Fruit fly (Drosophila melanogaster) whole organism, adult: ENCODE data around the gene cic.

Experiments
- CG1620 ChIP-seq: fragments of 200-800 bp; sonication (Bioruptor generic); optimal IDR thresholded peaks from 2 replicates; lab custom pipeline; 2016; ENCODE audit warnings: missing biosample characterization, missing genetic modification characterization
- CG33017 ChIP-seq: fragments of 200-800 bp; sonication (Bioruptor generic); optimal IDR thresholded peaks from 2 replicates; lab custom pipeline; 2018; ENCODE audit warnings: missing biosample characterization, mild to moderate bottlenecking, missing genetic modification characterization, moderate library complexity
- CG7045 ChIP-seq: fragments of 200-800 bp; sonication (Bioruptor generic); optimal IDR thresholded peaks from 2 replicates; lab custom pipeline; 2017; ENCODE audit warnings: missing biosample characterization, mild to moderate bottlenecking, missing genetic modification characterization
- CG7101 ChIP-seq: fragments of 200-800 bp; sonication (Bioruptor generic); optimal IDR thresholded peaks from 2 replicates; lab custom pipeline; 2018; ENCODE audit warnings: missing biosample characterization, mild to moderate bottlenecking, missing genetic modification characterization, moderate library complexity
- Clk ChIP-seq: fragments of 200-800 bp; sonication (Bioruptor generic); optimal IDR thresholded peaks from 2 replicates; lab custom pipeline; 2017; ENCODE audit warnings: missing biosample characterization, missing genetic modification characterization
- Hr96 ChIP-seq: fragments of 200-800 bp; sonication (Bioruptor generic); optimal IDR thresholded peaks from 2 replicates; lab custom pipeline; 2016; ENCODE audit warnings: missing biosample characterization, missing genetic modification characterization
- bab1 ChIP-seq: fragments of 200-800 bp; sonication (Bioruptor generic); optimal IDR thresholded peaks from 3 replicates; lab custom pipeline; 2019; ENCODE audit warnings: missing biosample characterization, mild to moderate bottlenecking, missing genetic modification characterization, moderate library complexity
- cic ChIP-seq: fragments of 200-800 bp; sonication (Bioruptor generic); optimal IDR thresholded peaks from 2 replicates; lab custom pipeline; 2017; ENCODE audit warnings: missing biosample characterization, mild to moderate bottlenecking, missing genetic modification characterization, moderate library complexity
- cnc ChIP-seq, 2 experiments: fragments of >200 bp; optimal IDR thresholded peaks; 2 replicates each; lab custom pipeline; 2017
- kay ChIP-seq: fragments of 200-800 bp; sonication (Bioruptor generic); peaks from one replicate; lab custom pipeline; 2016; ENCODE audit warnings: missing biosample characterization, missing genetic modification characterization, borderline replicate concordance
- ovo ChIP-seq: fragments of 200-800 bp; sonication (Bioruptor generic); optimal IDR thresholded peaks from 2 replicates; lab custom pipeline; 2016; ENCODE audit warnings: missing biosample characterization, missing genetic modification characterization
- pad ChIP-seq: fragments of 200-800 bp; sonication (Bioruptor generic); optimal IDR thresholded peaks from 3 replicates; lab custom pipeline; 2017; ENCODE audit warnings: missing biosample characterization, missing genetic modification characterization, mild to moderate bottlenecking, moderate library complexity, missing genetic modification reagents
- tj ChIP-seq: fragments of 200-800 bp; sonication (Bioruptor generic); optimal IDR thresholded peaks from 3 replicates; lab custom pipeline; 2017; ENCODE audit warnings: missing biosample characterization, mild to moderate bottlenecking, missing genetic modification characterization, moderate library complexity

DNA sequence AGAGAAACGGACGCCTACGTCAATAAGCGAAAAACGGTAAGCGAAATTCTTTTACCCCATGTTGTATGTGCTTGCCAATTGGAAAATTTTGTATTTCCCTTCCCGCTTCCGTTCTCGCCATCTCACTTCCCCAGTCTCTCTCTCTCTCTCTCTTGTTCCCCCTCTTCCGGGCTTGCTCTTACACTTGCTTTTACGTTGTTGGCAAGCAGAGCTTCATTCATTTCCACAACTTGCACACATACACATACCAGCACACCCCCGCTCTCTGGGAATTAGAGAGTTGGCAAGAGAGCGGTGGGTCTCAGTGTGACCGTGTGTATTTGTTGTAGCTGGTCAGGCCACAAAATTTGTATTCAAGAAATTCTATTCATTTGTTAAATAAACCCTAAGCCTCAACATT, 1.2 kb downstream of the cic start:
- TF ChIP-seq Hr96 (GFP tag; lab: Kevin White, UChicago) (no peak), kay (GFP tag; lab: Kevin White, UChicago) (no peak), CG33017 (no peak), ovo (GFP tag; lab: Kevin White, UChicago) (no peak), CG7101 (tag; lab: Kevin White, UChicago) (peak; percentile 37), Clk (no peak), CG1620 (GFP tag; lab: Kevin White, UChicago) (no peak), cnc (optimal IDR thresholded peaks at IDR 0.05; lab: Kevin White, UChicago) (no peak), bab1 (GFP tag; lab: Kevin White, UChicago) (no peak), CG7045 (GFP tag; lab: Kevin White, UChicago) (no peak), pad (GFP tag; lab: Kevin White, UChicago) (peak; percentile 69), tj (peak; percentile 3), cic (GFP tag; lab: Kevin White, UChicago) (peak; percentile 100)
